Worm (Caenorhabditis elegans) whole organism, L1 larva: Measurements from ENCODE around the gene C28A5.1.

Experiments
- C04F5.9 ChIP-seq: sonication (generic microtip); optimal IDR thresholded peaks from 2 replicates; lab custom pipeline; 2016; ENCODE audit warnings: missing genetic modification characterization, missing compliant biosample characterization
- C34B4.2 ChIP-seq: sonication (generic microtip); optimal IDR thresholded peaks from 2 replicates; lab custom pipeline; 2017; ENCODE audit warnings: mild to moderate bottlenecking, missing genetic modification characterization, missing compliant biosample characterization
- F16B12.6 ChIP-seq: fragments of 150-350 bp; optimal IDR thresholded peaks from 2 replicates; lab custom pipeline; 2014; ENCODE audit warnings: missing biosample characterization, missing genetic modification characterization
- Y116A8C.19 ChIP-seq: sonication (generic microtip); optimal IDR thresholded peaks from 2 replicates; lab custom pipeline; 2016; ENCODE audit warnings: missing compliant biosample characterization, missing genetic modification characterization, borderline replicate concordance
- aha-1 ChIP-seq: fragments of 150-350 bp; optimal IDR thresholded peaks from 2 replicates; lab custom pipeline; 2014; ENCODE audit warnings: missing biosample characterization, missing genetic modification characterization
- alr-1 ChIP-seq: fragments of 200-800 bp; sonication (Bioruptor generic); optimal IDR thresholded peaks from 2 replicates; lab custom pipeline; 2018; ENCODE audit warnings: borderline replicate concordance, mild to moderate bottlenecking, missing genetic modification characterization, missing compliant biosample characterization
- blmp-1 ChIP-seq: fragments of 150-350 bp; optimal IDR thresholded peaks from 2 replicates; lab custom pipeline; 2014; ENCODE audit warnings: missing biosample characterization, missing genetic modification characterization
- ceh-8 ChIP-seq: fragments of 200-800 bp; sonication (Bioruptor generic); optimal IDR thresholded peaks from 2 replicates; lab custom pipeline; 2018; ENCODE audit warnings: mild to moderate bottlenecking, missing genetic modification characterization, moderate library complexity, missing compliant biosample characterization
- ceh-88 ChIP-seq: fragments of 200-800 bp; sonication (Bioruptor generic); IDR thresholded peaks from 2 replicates; pipeline ENCODE4 v1.3.6; 2022; ENCODE audit warnings: missing genetic modification characterization, missing compliant biosample characterization
- efl-3 ChIP-seq: fragments of 200-800 bp; sonication (Bioruptor generic); optimal IDR thresholded peaks from 2 replicates; lab custom pipeline; 2018; ENCODE audit warnings: mild to moderate bottlenecking, missing genetic modification characterization, missing compliant biosample characterization
- egl-13 ChIP-seq: sonication (generic microtip); optimal IDR thresholded peaks from 2 replicates; lab custom pipeline; 2016; ENCODE audit warnings: missing genotype, missing genetic modification reagents, missing genetic modification characterization, missing compliant biosample characterization
- elt-3 ChIP-seq, 6 experiments: fragments of 150-350 bp in 1 of 6; sonication (generic microtip); optimal IDR thresholded peaks; 2 replicates each; lab custom pipeline; 2017 to 2018; ENCODE audit warnings: missing biosample characterization in 6 of 6, missing genetic modification characterization in 6 of 6, inconsistent platforms in 1 of 6
- ets-5 ChIP-seq: fragments of 200-800 bp; sonication (Bioruptor generic); IDR thresholded peaks from 2 replicates; pipeline ENCODE4 v1.3.6; 2022; ENCODE audit warnings: missing genetic modification characterization, missing compliant biosample characterization
- fkh-10 ChIP-seq: sonication (generic microtip); optimal IDR thresholded peaks from 2 replicates; lab custom pipeline; 2017; ENCODE audit warnings: missing biosample characterization, missing genetic modification reagents, missing genetic modification characterization
- fkh-4 ChIP-seq: sonication (generic microtip); optimal IDR thresholded peaks from 2 replicates; lab custom pipeline; 2016; ENCODE audit warnings: missing compliant biosample characterization, missing genetic modification characterization, borderline replicate concordance
- fkh-8 ChIP-seq: sonication (generic microtip); optimal IDR thresholded peaks from 2 replicates; lab custom pipeline; 2016; ENCODE audit warnings: mild to moderate bottlenecking, missing genetic modification characterization, missing compliant biosample characterization
- grh-1 ChIP-seq: fragments of 200-800 bp; sonication (Bioruptor generic); IDR thresholded peaks from 2 replicates; pipeline ENCODE4 v1.3.6; 2022; ENCODE audit warnings: missing genetic modification reagents, missing genetic modification characterization, missing compliant biosample characterization
- hlh-17 ChIP-seq: fragments of 200-800 bp; sonication (Bioruptor generic); optimal IDR thresholded peaks from 2 replicates; lab custom pipeline; 2018; ENCODE audit warnings: missing genetic modification characterization, mild to moderate bottlenecking, missing compliant biosample characterization, moderate library complexity, borderline replicate concordance
- hlh-4 ChIP-seq: sonication (generic microtip); optimal IDR thresholded peaks from 2 replicates; lab custom pipeline; 2016; ENCODE audit warnings: mild to moderate bottlenecking, missing genetic modification characterization, missing compliant biosample characterization
- hpl-2 ChIP-seq: fragments of 150-350 bp; optimal IDR thresholded peaks from 2 replicates; lab custom pipeline; 2014; ENCODE audit warnings: missing biosample characterization, missing genetic modification reagents, missing genetic modification characterization
- irx-1 ChIP-seq: sonication (generic microtip); optimal IDR thresholded peaks from 2 replicates; lab custom pipeline; 2016; ENCODE audit warnings: missing genetic modification characterization, missing compliant biosample characterization
- isw-1 ChIP-seq: fragments of 200-800 bp; sonication (Bioruptor generic); IDR thresholded peaks from 2 replicates; pipeline ENCODE4 v1.3.6; 2022; ENCODE audit warnings: missing genetic modification characterization, missing compliant biosample characterization
- lir-3 ChIP-seq: sonication (generic microtip); optimal IDR thresholded peaks from 2 replicates; lab custom pipeline; 2016; ENCODE audit warnings: mild to moderate bottlenecking, missing genetic modification characterization, moderate library complexity, missing compliant biosample characterization; ENCODE audit not compliant: poor library complexity
- lsy-2 ChIP-seq, 2 experiments: fragments of 150-350 bp; optimal IDR thresholded peaks; 2 replicates each; lab custom pipeline; 2014; ENCODE audit warnings: missing biosample characterization in 2 of 2, missing genetic modification characterization in 2 of 2
- nhr-11 ChIP-seq: fragments of 150-350 bp; optimal IDR thresholded peaks from 2 replicates; lab custom pipeline; 2014; ENCODE audit warnings: missing biosample characterization, missing genetic modification characterization
- nhr-12 ChIP-seq: sonication (generic microtip); optimal IDR thresholded peaks from 2 replicates; lab custom pipeline; 2017; ENCODE audit warnings: missing biosample characterization, missing genetic modification characterization
- nhr-19 ChIP-seq: fragments of 200-800 bp; sonication (Bioruptor generic); conservative IDR thresholded peaks from 2 replicates; pipeline ENCODE4 v1.3.6; 2022; ENCODE audit warnings: missing genetic modification characterization, missing compliant biosample characterization
- nhr-237 ChIP-seq: fragments of 150-350 bp; optimal IDR thresholded peaks from 2 replicates; lab custom pipeline; 2014; ENCODE audit warnings: missing biosample characterization, missing genetic modification characterization
- nhr-28 ChIP-seq: fragments of 150-350 bp; optimal IDR thresholded peaks from 2 replicates; lab custom pipeline; 2014; ENCODE audit warnings: missing biosample characterization, missing genetic modification characterization
- nhr-47 ChIP-seq: sonication (generic microtip); optimal IDR thresholded peaks from 2 replicates; lab custom pipeline; 2016; ENCODE audit warnings: mild to moderate bottlenecking, missing genetic modification characterization, moderate library complexity, missing compliant biosample characterization
- nhr-76 ChIP-seq: sonication (generic microtip); optimal IDR thresholded peaks from 2 replicates; lab custom pipeline; 2017; ENCODE audit warnings: missing biosample characterization, missing genetic modification characterization
- nhr-85 ChIP-seq: sonication (generic microtip); peaks from one replicate; lab custom pipeline; 2016; ENCODE audit warnings: missing genetic modification characterization, inconsistent platforms, missing compliant biosample characterization
- pax-3 ChIP-seq: fragments of 200-800 bp; sonication (Bioruptor generic); optimal IDR thresholded peaks from 2 replicates; lab custom pipeline; 2018; ENCODE audit warnings: mild to moderate bottlenecking, missing genetic modification characterization, moderate library complexity, missing compliant biosample characterization
- skn-1 ChIP-seq: fragments of 150-350 bp; optimal IDR thresholded peaks from 2 replicates; lab custom pipeline; 2014; ENCODE audit warnings: missing biosample characterization, missing genetic modification characterization
- sup-37 ChIP-seq: fragments of 200-800 bp; sonication (Bioruptor generic); optimal IDR thresholded peaks from 2 replicates; lab custom pipeline; 2018; ENCODE audit warnings: mild to moderate bottlenecking, missing genetic modification characterization, missing compliant biosample characterization
- swsn-7 ChIP-seq: sonication (generic microtip); optimal IDR thresholded peaks from 2 replicates; lab custom pipeline; 2016; ENCODE audit warnings: missing genetic modification characterization, missing compliant biosample characterization
- tbx-2 ChIP-seq: sonication (generic microtip); optimal IDR thresholded peaks from 2 replicates; lab custom pipeline; 2016; ENCODE audit warnings: missing genetic modification characterization, missing compliant biosample characterization
- tlp-1 ChIP-seq: fragments of 150-350 bp; optimal IDR thresholded peaks from 2 replicates; lab custom pipeline; 2014; ENCODE audit warnings: missing biosample characterization, missing genetic modification characterization
- unc-130 ChIP-seq: fragments of 150-350 bp; optimal IDR thresholded peaks from 2 replicates; lab custom pipeline; 2017; ENCODE audit warnings: missing biosample characterization, missing genetic modification characterization, inconsistent platforms
- unc-86 ChIP-seq: sonication (generic microtip); optimal IDR thresholded peaks from 2 replicates; lab custom pipeline; 2016; ENCODE audit warnings: missing genetic modification characterization, missing compliant biosample characterization
- vab-15 ChIP-seq: sonication (generic microtip); optimal IDR thresholded peaks from 2 replicates; lab custom pipeline; 2017; ENCODE audit warnings: missing genotype, mild to moderate bottlenecking, missing genetic modification characterization, missing compliant biosample characterization
- zag-1 ChIP-seq: fragments of 150-350 bp; optimal IDR thresholded peaks from 2 replicates; lab custom pipeline; 2014; ENCODE audit warnings: missing biosample characterization, missing genetic modification characterization

The C28A5.1 gene

ce11 chrIII:4394496-4394895, 39.6 kb downstream of the C28A5.1 start, which contains the start of gene R07E5.4:
Gene R07E5.4 (plus strand): TSS chrIII:4394796.
- TF ChIP-seq grh-1 (GFP tag; lab: Robert Waterston, UW) (no peak), skn-1 (tag; lab: Kevin White, UChicago) (no peak), Y116A8C.19 (tag; lab: Kevin White, UChicago) (no peak), unc-86 (no peak), sup-37 (GFP tag; lab: Kevin White, UChicago) (no peak), unc-130 (no peak), fkh-4 (tag; lab: Kevin White, UChicago) (no peak), hlh-4 (tag; lab: Kevin White, UChicago) (no peak), alr-1 (tag; lab: Kevin White, UChicago) (no peak), ceh-88 (GFP tag; lab: Robert Waterston, UW) (no peak), blmp-1 (tag; lab: Kevin White, UChicago) (no peak), irx-1 (tag; lab: Kevin White, UChicago) (no peak), ceh-8 (GFP tag; lab: Kevin White, UChicago) (no peak), zag-1 (tag; lab: Kevin White, UChicago) (no peak), nhr-47 (tag; lab: Kevin White, UChicago) (no peak)

DNA sequence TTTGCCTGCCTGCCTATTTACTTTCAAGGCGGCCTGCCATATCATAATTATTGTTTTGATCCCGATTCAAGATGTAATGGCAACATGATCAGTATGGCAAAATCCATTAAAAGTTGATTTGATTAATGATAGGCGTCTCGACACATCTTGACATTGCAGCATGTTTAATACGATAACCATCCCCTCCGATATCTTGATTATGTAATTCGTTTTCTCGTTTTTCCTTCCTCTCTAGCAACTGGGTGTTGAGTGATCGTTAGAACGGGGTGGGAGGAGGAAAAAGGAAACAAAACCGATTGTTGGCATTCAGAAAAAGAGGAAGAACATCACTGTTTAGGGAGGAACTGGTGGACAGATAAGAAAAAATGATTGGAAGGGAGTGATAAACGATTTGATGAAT, 42.2 kb downstream of the C28A5.1 start:
- TF ChIP-seq nhr-85 = peak; percentile 49
- no peak for TF ChIP-seq hlh-17 (GFP tag; lab: Kevin White, UChicago)
- TF ChIP-seq elt-3 (tag; optimal IDR thresholded peaks at IDR 0.05; lab: Kevin White, UChicago) = peak in 1 of 6 experiments; percentile 39
- TF ChIP-seq nhr-237 = no peak
- TF ChIP-seq blmp-1 (tag; lab: Kevin White, UChicago) = peak; percentile 72
- TF ChIP-seq F16B12.6 (tag; lab: Kevin White, UChicago) = no peak
- TF ChIP-seq pax-3 (tag; lab: Kevin White, UChicago) = no peak
- TF ChIP-seq fkh-10 (GFP tag; lab: Kevin White, UChicago) = no peak
- no peak for TF ChIP-seq nhr-76 (tag; lab: Kevin White, UChicago)
- TF ChIP-seq lsy-2 (tag; optimal IDR thresholded peaks at IDR 0.05; lab: Kevin White, UChicago) = no peak

ce11 chrIII:4391319-4391718, 42.8 kb downstream of the C28A5.1 start:
- TF ChIP-seq tlp-1 (tag; lab: Kevin White, UChicago) = no peak
- no peak for TF ChIP-seq C34B4.2
- TF ChIP-seq nhr-28 (tag; lab: Kevin White, UChicago) = no peak
- no peak for TF ChIP-seq lir-3 (tag; lab: Kevin White, UChicago)
- no peak for TF ChIP-seq efl-3 (GFP tag; lab: Kevin White, UChicago)
- TF ChIP-seq blmp-1 (tag; lab: Kevin White, UChicago) = peak; percentile 88

DNA sequence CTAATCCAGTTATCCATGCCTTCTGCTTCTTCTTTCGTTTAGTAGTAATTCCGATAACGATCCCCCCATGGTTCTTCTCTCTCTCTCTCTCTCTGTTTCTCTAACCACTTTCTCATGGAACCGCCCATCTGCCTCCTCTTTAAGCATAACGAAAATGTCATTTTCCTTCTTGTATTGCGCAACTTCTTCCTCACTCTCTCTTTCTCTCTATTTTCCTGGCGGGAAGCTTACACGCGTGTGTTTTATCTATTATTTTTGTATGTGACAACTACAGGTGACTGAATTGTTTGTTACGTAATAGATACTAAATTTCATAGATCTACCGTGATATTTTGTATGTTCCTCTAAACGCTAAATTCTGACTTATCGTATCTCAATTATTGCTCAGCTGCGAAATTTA, 43.7 kb downstream of the C28A5.1 start:
- TF ChIP-seq nhr-76 (tag; lab: Kevin White, UChicago) (no peak), alr-1 (tag; lab: Kevin White, UChicago) (no peak), C04F5.9 (tag; lab: Kevin White, UChicago) (no peak), aha-1 (tag; lab: Kevin White, UChicago) (no peak), blmp-1 (tag; lab: Kevin White, UChicago) (peak; percentile 61), elt-3 (tag; optimal IDR thresholded peaks at IDR 0.05; lab: Kevin White, UChicago) (no peak), pax-3 (tag; lab: Kevin White, UChicago) (no peak), nhr-28 (tag; lab: Kevin White, UChicago) (no peak)

ce11 chrIII:4384487-4384886, 49.7 kb downstream of the C28A5.1 start, which contains the start of gene pals-28:
Gene pals-28 (plus strand): TSS chrIII:4384787.
- TF ChIP-seq swsn-7 (tag; lab: Kevin White, UChicago) (no peak), hlh-17 (GFP tag; lab: Kevin White, UChicago) (no peak), ets-5 (GFP tag; lab: Robert Waterston, UW) (no peak), nhr-19 (no peak), egl-13 (tag; lab: Kevin White, UChicago) (no peak), tlp-1 (tag; lab: Kevin White, UChicago) (no peak), unc-86 (no peak), isw-1 (GFP tag; lab: Robert Waterston, UW) (no peak), efl-3 (GFP tag; lab: Kevin White, UChicago) (no peak), nhr-11 (tag; lab: Kevin White, UChicago) (no peak), nhr-47 (tag; lab: Kevin White, UChicago) (no peak), fkh-8 (tag; lab: Kevin White, UChicago) (no peak), aha-1 (tag; lab: Kevin White, UChicago) (no peak), vab-15 (tag; lab: Kevin White, UChicago) (no peak), tbx-2 (tag; lab: Kevin White, UChicago) (no peak), nhr-12 (tag; lab: Kevin White, UChicago) (no peak), hpl-2 (no peak)
